Fruit fly (Drosophila melanogaster) whole organism, embryonic: Measurements from ENCODE around the gene rt.

Source experiments
- CG11085 ChIP-seq: fragments of 200-800 bp; sonication (Bioruptor generic); IDR thresholded peaks from 2 replicates; pipeline ENCODE4 v1.3.6; 2022; ENCODE audit warnings: missing biosample characterization, missing genetic modification characterization
- CG11723 ChIP-seq: fragments of 200-800 bp; sonication (Bioruptor generic); optimal IDR thresholded peaks from 2 replicates; lab custom pipeline; 2017; ENCODE audit warnings: missing biosample characterization, mild to moderate bottlenecking, missing genetic modification characterization
- CG12744 ChIP-seq: fragments of 200-800 bp; sonication (Bioruptor generic); optimal IDR thresholded peaks from 2 replicates; lab custom pipeline; 2016; ENCODE audit warnings: missing biosample characterization, missing genetic modification characterization
- CG13296 ChIP-seq: fragments of 200-800 bp; sonication (Bioruptor generic); optimal IDR thresholded peaks from 3 replicates; lab custom pipeline; 2018; ENCODE audit warnings: missing biosample characterization, mild to moderate bottlenecking, missing genetic modification characterization
- CG14860 ChIP-seq: fragments of 200-800 bp; sonication (Bioruptor generic); IDR thresholded peaks from 3 replicates; pipeline ENCODE4 v1.3.6; 2022; ENCODE audit warnings: missing biosample characterization, missing genetic modification characterization; ENCODE audit not compliant: partially characterized antibody
- CG14965 ChIP-seq: fragments of 200-800 bp; sonication (Bioruptor generic); optimal IDR thresholded peaks from 2 replicates; lab custom pipeline; 2016; ENCODE audit warnings: missing biosample characterization, missing genetic modification characterization, borderline replicate concordance
- CG15514 ChIP-seq: fragments of 200-800 bp; sonication (Bioruptor generic); optimal IDR thresholded peaks from 3 replicates; lab custom pipeline; 2017; ENCODE audit warnings: missing biosample characterization, missing genetic modification characterization, mild to moderate bottlenecking, moderate library complexity, missing genetic modification reagents
- CG17359 ChIP-seq: fragments of 200-800 bp; sonication (Bioruptor generic); optimal IDR thresholded peaks from 3 replicates; lab custom pipeline; 2018; ENCODE audit warnings: missing biosample characterization, mild to moderate bottlenecking, missing genetic modification characterization, moderate library complexity
- CG34224 ChIP-seq: fragments of 200-800 bp; sonication (Bioruptor generic); IDR thresholded peaks from 3 replicates; pipeline ENCODE4 v1.3.6; 2022; ENCODE audit warnings: missing biosample characterization, missing genetic modification characterization; ENCODE audit not compliant: partially characterized antibody
- CG4707 ChIP-seq: fragments of 200-800 bp; sonication (Bioruptor generic); optimal IDR thresholded peaks from 2 replicates; lab custom pipeline; 2018; ENCODE audit warnings: missing biosample characterization, mild to moderate bottlenecking, missing genetic modification characterization, moderate library complexity
- CG4730 ChIP-seq: fragments of 200-800 bp; sonication (Bioruptor generic); IDR thresholded peaks from 2 replicates; pipeline ENCODE4 v1.3.6; 2022; ENCODE audit warnings: missing biosample characterization, missing genetic modification characterization
- CG4820 ChIP-seq: fragments of 200-800 bp; sonication (Bioruptor generic); optimal IDR thresholded peaks from 3 replicates; lab custom pipeline; 2016; ENCODE audit warnings: missing biosample characterization, missing genetic modification characterization
- CG5953 ChIP-seq: fragments of 200-800 bp; sonication (Bioruptor generic); IDR thresholded peaks from 2 replicates; pipeline ENCODE4 v1.3.6; 2022; ENCODE audit warnings: missing biosample characterization, missing genetic modification characterization
- CG6683 ChIP-seq: fragments of 200-800 bp; sonication (Bioruptor generic); optimal IDR thresholded peaks from 2 replicates; lab custom pipeline; 2017; ENCODE audit warnings: missing biosample characterization, mild to moderate bottlenecking, missing genetic modification characterization, missing genetic modification reagents
- CG7271 ChIP-seq: fragments of 200-800 bp; sonication (Bioruptor generic); optimal IDR thresholded peaks from 2 replicates; lab custom pipeline; 2018; ENCODE audit warnings: missing biosample characterization, mild to moderate bottlenecking, missing genetic modification characterization, moderate library complexity
- CG7372 ChIP-seq: fragments of 200-800 bp; sonication (Bioruptor generic); IDR thresholded peaks from 2 replicates; pipeline ENCODE4 v1.3.6; 2022; ENCODE audit warnings: missing biosample characterization, missing genetic modification characterization
- CG8089 ChIP-seq: fragments of 200-800 bp; sonication (Bioruptor generic); optimal IDR thresholded peaks from 3 replicates; lab custom pipeline; 2016; ENCODE audit warnings: missing biosample characterization, missing genetic modification characterization
- CHES-1-like ChIP-seq: fragments of 200-800 bp; sonication (Bioruptor generic); optimal IDR thresholded peaks from 2 replicates; lab custom pipeline; 2016; ENCODE audit warnings: missing biosample characterization, missing genetic modification characterization
- Camta ChIP-seq: fragments of 200-800 bp; sonication (Bioruptor generic); optimal IDR thresholded peaks from 2 replicates; lab custom pipeline; 2016; ENCODE audit warnings: missing biosample characterization, missing genetic modification characterization
- Dip3 ChIP-seq: fragments of 200-800 bp; sonication (Bioruptor generic); optimal IDR thresholded peaks from 3 replicates; lab custom pipeline; 2016; ENCODE audit warnings: missing biosample characterization, missing genetic modification characterization
- GATAe ChIP-seq: fragments of 200-800 bp; sonication (Bioruptor generic); conservative IDR thresholded peaks from 2 replicates; pipeline ENCODE4 v1.3.6; 2022; ENCODE audit warnings: missing biosample characterization, missing genetic modification characterization
- HLH4C ChIP-seq: fragments of 200-800 bp; sonication (Bioruptor generic); IDR thresholded peaks from 3 replicates; pipeline ENCODE4 v1.3.6; 2022; ENCODE audit warnings: missing biosample characterization, missing genetic modification characterization; ENCODE audit not compliant: partially characterized antibody
- amos ChIP-seq: fragments of 200-800 bp; sonication (Bioruptor generic); IDR thresholded peaks from 2 replicates; pipeline ENCODE4 v1.3.6; 2022; ENCODE audit warnings: missing biosample characterization, missing genetic modification characterization; ENCODE audit not compliant: partially characterized antibody
- ara ChIP-seq: fragments of 200-800 bp; sonication (Bioruptor generic); IDR thresholded peaks from 2 replicates; pipeline ENCODE4 v1.3.6; 2022; ENCODE audit warnings: missing biosample characterization, missing genetic modification characterization
- br ChIP-seq: fragments of >200 bp; optimal IDR thresholded peaks from 2 replicates; lab custom pipeline; 2017
- chinmo ChIP-seq: fragments of 200-800 bp; sonication (Bioruptor generic); IDR thresholded peaks from 4 replicates; pipeline ENCODE4 v1.3.6; 2022; ENCODE audit warnings: missing biosample characterization, missing genetic modification characterization; ENCODE audit not compliant: partially characterized antibody
- corto ChIP-seq: fragments of 200-800 bp; sonication (Bioruptor generic); optimal IDR thresholded peaks from 2 replicates; lab custom pipeline; 2016; ENCODE audit warnings: missing biosample characterization, mild to moderate bottlenecking, missing genetic modification characterization, moderate library complexity
- dmrt11E ChIP-seq: fragments of 200-800 bp; sonication (Bioruptor generic); optimal IDR thresholded peaks from 3 replicates; lab custom pipeline; 2018; ENCODE audit warnings: missing biosample characterization, mild to moderate bottlenecking, missing genetic modification characterization, moderate library complexity
- eyg ChIP-seq: fragments of 200-800 bp; sonication (Bioruptor generic); optimal IDR thresholded peaks from 3 replicates; lab custom pipeline; 2016; ENCODE audit warnings: missing biosample characterization, missing genetic modification characterization
- fu2 ChIP-seq: fragments of 200-800 bp; sonication (Bioruptor generic); optimal IDR thresholded peaks from 2 replicates; lab custom pipeline; 2016; ENCODE audit warnings: missing biosample characterization, missing genetic modification characterization
- gcm ChIP-seq: fragments of 200-800 bp; sonication (Bioruptor generic); optimal IDR thresholded peaks from 2 replicates; lab custom pipeline; 2019; ENCODE audit warnings: missing biosample characterization, mild to moderate bottlenecking, missing genetic modification characterization, moderate library complexity
- grn ChIP-seq: fragments of 200-800 bp; sonication (Bioruptor generic); optimal IDR thresholded peaks from 3 replicates; lab custom pipeline; 2017; ENCODE audit warnings: missing biosample characterization, missing genetic modification characterization
- gt ChIP-seq: fragments of 200-800 bp; sonication (Bioruptor generic); IDR thresholded peaks from 2 replicates; pipeline ENCODE4 v1.3.6; 2022; ENCODE audit warnings: missing biosample characterization, missing genetic modification characterization
- h ChIP-seq: fragments of >200 bp; optimal IDR thresholded peaks from 2 replicates; lab custom pipeline; 2017
- hth ChIP-seq: fragments of >200 bp; optimal IDR thresholded peaks from 2 replicates; lab custom pipeline; 2017; ENCODE audit warnings: inconsistent platforms
- ind ChIP-seq: fragments of 200-800 bp; sonication (Bioruptor generic); optimal IDR thresholded peaks from 3 replicates; lab custom pipeline; 2016; ENCODE audit warnings: missing biosample characterization, missing genetic modification characterization
- nom ChIP-seq: fragments of 200-800 bp; sonication (Bioruptor generic); optimal IDR thresholded peaks from 2 replicates; lab custom pipeline; 2017; ENCODE audit warnings: missing biosample characterization, missing genetic modification characterization, mild to moderate bottlenecking, moderate library complexity, missing genetic modification reagents
- p53 ChIP-seq: fragments of 200-800 bp; sonication (Bioruptor generic); optimal IDR thresholded peaks from 2 replicates; lab custom pipeline; 2016; ENCODE audit warnings: missing biosample characterization, missing genetic modification characterization
- phol ChIP-seq: fragments of 200-800 bp; sonication (Bioruptor generic); optimal IDR thresholded peaks from 3 replicates; lab custom pipeline; 2018; ENCODE audit warnings: missing biosample characterization, mild to moderate bottlenecking, missing genetic modification characterization, moderate library complexity
- pum ChIP-seq: fragments of 200-800 bp; sonication (Bioruptor generic); optimal IDR thresholded peaks from 2 replicates; lab custom pipeline; 2016; ENCODE audit warnings: missing biosample characterization, missing genetic modification characterization
- ranshi ChIP-seq: fragments of 200-800 bp; sonication (Bioruptor generic); IDR thresholded peaks from 2 replicates; pipeline ENCODE4 v1.3.6; 2022; ENCODE audit warnings: missing biosample characterization, missing genetic modification characterization
- schlank ChIP-seq: fragments of 200-800 bp; sonication (Bioruptor generic); optimal IDR thresholded peaks from 2 replicates; lab custom pipeline; 2018; ENCODE audit warnings: missing biosample characterization, mild to moderate bottlenecking, missing genetic modification characterization
- scrt ChIP-seq: fragments of 200-800 bp; sonication (Bioruptor generic); optimal IDR thresholded peaks from 2 replicates; lab custom pipeline; 2018; ENCODE audit warnings: missing biosample characterization, mild to moderate bottlenecking, missing genetic modification characterization, moderate library complexity
- sisA ChIP-seq: fragments of 200-800 bp; sonication (Bioruptor generic); IDR thresholded peaks from 2 replicates; pipeline ENCODE4 v1.3.6; 2022; ENCODE audit warnings: missing biosample characterization, missing genetic modification characterization
- sqz ChIP-seq: fragments of 200-800 bp; sonication (Bioruptor generic); optimal IDR thresholded peaks from 3 replicates; lab custom pipeline; 2018; ENCODE audit warnings: missing biosample characterization, mild to moderate bottlenecking, missing genetic modification characterization
- ssp ChIP-seq: fragments of 200-800 bp; sonication (Bioruptor generic); IDR thresholded peaks from 2 replicates; pipeline ENCODE4 v1.3.6; 2022; ENCODE audit warnings: missing biosample characterization, missing genetic modification characterization
- trem ChIP-seq: fragments of 200-800 bp; optimal IDR thresholded peaks from 3 replicates; lab custom pipeline; 2019; ENCODE audit warnings: missing biosample characterization, mild to moderate bottlenecking, missing genetic modification characterization, moderate library complexity
- usp ChIP-seq: fragments of >200 bp; optimal IDR thresholded peaks from 2 replicates; lab custom pipeline; 2017; ENCODE audit warnings: missing biosample characterization, missing genetic modification characterization

Gene rt

DNA sequence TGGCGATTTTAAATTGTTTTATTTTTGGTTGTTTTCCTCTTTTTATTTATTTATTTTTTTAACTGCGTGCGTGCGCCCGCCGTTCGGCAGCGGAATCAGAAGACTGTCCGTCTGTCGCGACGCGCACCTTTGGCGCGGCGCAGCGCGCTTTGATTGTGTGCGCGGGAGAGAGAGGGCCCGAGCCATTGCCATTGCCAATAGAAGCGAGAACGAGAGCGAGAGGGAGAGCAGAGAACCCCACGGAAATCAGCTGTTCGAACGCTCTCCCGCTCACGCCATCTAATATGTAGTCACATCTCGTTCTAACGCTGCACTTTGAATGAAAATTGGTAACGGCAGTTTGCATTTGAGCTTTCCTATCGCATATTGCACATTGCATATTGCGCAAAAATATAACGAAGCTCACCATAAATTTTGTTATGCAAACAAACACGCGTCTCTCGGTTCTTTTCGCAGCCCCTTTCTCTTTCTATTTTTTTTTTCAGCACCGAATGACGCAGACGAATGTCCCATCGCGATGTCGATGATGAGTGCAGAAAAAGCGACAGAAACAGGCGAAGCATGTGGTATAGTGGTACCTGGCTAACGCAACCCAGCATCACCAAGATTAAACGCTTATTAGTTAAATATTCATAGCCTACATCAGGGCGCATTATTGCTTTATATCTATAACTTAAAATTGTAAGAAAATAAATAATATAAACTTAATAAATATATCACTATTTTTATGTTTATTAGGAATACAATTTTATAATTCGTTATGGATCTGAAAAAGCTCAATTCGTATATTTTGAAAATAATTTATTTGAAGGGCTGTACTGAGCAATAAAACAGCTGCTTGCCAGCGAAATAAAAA lies 53.0 kb downstream of the rt start (continued):
- TF ChIP-seq dmrt11E (no peak), ranshi (GFP tag; lab: Robert Waterston, UW) (peak; percentile 32; the same call in 1 of the 2 replicates), CG4707 (GFP tag; lab: Kevin White, UChicago) (no peak), hth (lab: Kevin White, UChicago) (no peak), chinmo (GFP tag; lab: Robert Waterston, UW) (peak; percentile 96), sisA (GFP tag; lab: Robert Waterston, UW) (no peak), h (no peak), scrt (GFP tag; lab: Kevin White, UChicago) (no peak), ara (GFP tag; lab: Robert Waterston, UW) (no peak), nom (GFP tag; lab: Kevin White, UChicago) (no peak), usp (GFP tag; lab: Kevin White, UChicago) (no peak), CG13296 (GFP tag; lab: Kevin White, UChicago) (no peak), phol (tag; lab: Kevin White, UChicago) (peak; percentile 8), CG4820 (GFP tag; lab: Kevin White, UChicago) (no peak), grn (GFP tag; lab: Kevin White, UChicago) (no peak), sqz (GFP tag; lab: Kevin White, UChicago) (no peak), Dip3 (GFP tag; lab: Kevin White, UChicago) (no peak), CG34224 (GFP tag; lab: Robert Waterston, UW) (peak; percentile 54; the same call in 2 of the 3 replicates), eyg (no peak), fu2 (GFP tag; lab: Kevin White, UChicago) (no peak), ind (GFP tag; lab: Kevin White, UChicago) (peak; percentile 3), CG15514 (GFP tag; lab: Kevin White, UChicago) (no peak), trem (no peak), br (no peak), pum (GFP tag; lab: Kevin White, UChicago) (no peak), CG17359 (tag; lab: Kevin White, UChicago) (peak; percentile 11), CG4730 (GFP tag; lab: Robert Waterston, UW) (no peak), CG14965 (GFP tag; lab: Kevin White, UChicago) (no peak), CG8089 (no peak), schlank (tag; lab: Kevin White, UChicago) (no peak), corto (GFP tag; lab: Kevin White, UChicago) (no peak), CG6683 (GFP tag; lab: Kevin White, UChicago) (no peak), CHES-1-like (GFP tag; lab: Kevin White, UChicago) (no peak), HLH4C (GFP tag; lab: Robert Waterston, UW) (no peak), CG11723 (GFP tag; lab: Kevin White, UChicago) (no peak), GATAe (GFP tag; lab: Robert Waterston, UW) (no peak), gt (GFP tag; lab: Robert Waterston, UW) (no peak), amos (GFP tag; lab: Robert Waterston, UW) (no peak; the same call in 1 of the 2 replicates), Camta (no peak), ssp (GFP tag; lab: Robert Waterston, UW) (no peak), CG5953 (GFP tag; lab: Robert Waterston, UW) (no peak), gcm (GFP tag; lab: Kevin White, UChicago) (no peak), p53 (GFP tag; lab: Kevin White, UChicago) (no peak), CG11085 (GFP tag; lab: Robert Waterston, UW) (no peak), CG7372 (no peak), CG14860 (GFP tag; lab: Robert Waterston, UW) (no peak), CG12744 (GFP tag; lab: Kevin White, UChicago) (no peak), CG7271 (tag; lab: Kevin White, UChicago) (no peak)
